Worm (Caenorhabditis elegans) whole organism, mixed stage, embryonic: Measurements from ENCODE around the gene pqbp-1.1.

Source experiments
- blmp-1 ChIP-seq: fragments of 150-350 bp; optimal IDR thresholded peaks from 2 replicates; lab custom pipeline; 2014; ENCODE audit warnings: missing biosample characterization, missing genetic modification characterization
- drap-1 ChIP-seq: fragments of 200-800 bp; sonication (Bioruptor generic); optimal IDR thresholded peaks from 3 replicates; lab custom pipeline; 2018; ENCODE audit warnings: mild to moderate bottlenecking, missing genetic modification characterization, missing compliant biosample characterization
- elt-1 ChIP-seq: sonication (generic microtip); optimal IDR thresholded peaks from 2 replicates; lab custom pipeline; 2017; ENCODE audit warnings: missing genetic modification characterization, mild to moderate bottlenecking, missing compliant biosample characterization, antibody characterized with exemption, moderate library complexity, borderline replicate concordance; ENCODE audit not compliant: insufficient read depth
- elt-3 ChIP-seq: fragments of 150-350 bp; optimal IDR thresholded peaks from 2 replicates; lab custom pipeline; 2014; ENCODE audit warnings: missing biosample characterization, missing genetic modification characterization
- lin-13 ChIP-seq: fragments of 150-350 bp; optimal IDR thresholded peaks from 2 replicates; lab custom pipeline; 2014; ENCODE audit warnings: missing biosample characterization, missing genetic modification characterization
- lsy-2 ChIP-seq: fragments of 150-350 bp; optimal IDR thresholded peaks from 2 replicates; lab custom pipeline; 2014; ENCODE audit warnings: missing biosample characterization, missing genetic modification characterization
- nhr-12 ChIP-seq: fragments of 150-350 bp; optimal IDR thresholded peaks from 2 replicates; lab custom pipeline; 2014; ENCODE audit warnings: missing biosample characterization, missing genetic modification characterization
- nhr-2 ChIP-seq: fragments of 150-350 bp; optimal IDR thresholded peaks from 2 replicates; lab custom pipeline; 2014; ENCODE audit warnings: missing biosample characterization, missing genetic modification characterization
- pha-4 ChIP-seq: fragments of 150-350 bp; optimal IDR thresholded peaks from 2 replicates; lab custom pipeline; 2018; ENCODE audit warnings: missing biosample characterization, missing genetic modification reagents, missing genetic modification characterization
- snpc-4 ChIP-seq: fragments of 150-350 bp; optimal IDR thresholded peaks from 2 replicates; lab custom pipeline; 2014; ENCODE audit warnings: missing biosample characterization, missing genetic modification characterization
- tbx-8 ChIP-seq: fragments of 200-800 bp; sonication (Bioruptor generic); optimal IDR thresholded peaks from 2 replicates; lab custom pipeline; 2018; ENCODE audit warnings: mild to moderate bottlenecking, missing genetic modification characterization, moderate library complexity, missing compliant biosample characterization
- unc-39 ChIP-seq: fragments of 150-350 bp; optimal IDR thresholded peaks from 2 replicates; lab custom pipeline; 2014; ENCODE audit warnings: missing biosample characterization, missing genetic modification characterization
- zip-8 ChIP-seq: fragments of 150-350 bp; optimal IDR thresholded peaks from 2 replicates; lab custom pipeline; 2014; ENCODE audit warnings: missing biosample characterization, missing genetic modification characterization
- ztf-11 ChIP-seq: fragments of 150-350 bp; optimal IDR thresholded peaks from 2 replicates; lab custom pipeline; 2014; ENCODE audit warnings: missing biosample characterization, missing genetic modification characterization

DNA sequence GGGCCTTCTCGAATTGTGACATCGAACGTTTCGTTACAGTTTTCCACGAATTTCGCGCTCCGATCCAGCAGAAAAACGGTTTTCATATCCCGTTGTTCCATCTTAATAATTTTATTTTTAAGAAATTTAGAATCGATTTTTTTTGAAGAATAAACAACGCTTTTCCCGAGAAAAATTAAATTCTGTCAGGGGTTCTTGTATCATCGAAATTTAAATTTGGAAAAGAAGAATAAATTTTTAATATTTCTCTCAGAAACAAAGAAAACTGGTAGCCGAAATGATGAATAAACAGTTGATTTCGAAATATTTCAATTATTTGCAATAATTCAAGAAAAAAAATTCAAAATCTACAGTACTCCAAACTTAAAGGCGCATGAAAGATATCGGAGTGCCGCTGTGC is 24.1 kb downstream of the pqbp-1.1 start, which contains the start of gene ints-13:
- TF ChIP-seq pha-4 (tag; lab: Kevin White, UChicago) (no peak), snpc-4 (tag; lab: Kevin White, UChicago) (no peak), lsy-2 (tag; lab: Kevin White, UChicago) (no peak), nhr-12 (no peak), zip-8 (tag; lab: Kevin White, UChicago) (no peak), unc-39 (tag; lab: Kevin White, UChicago) (no peak), elt-1 (tag; lab: Kevin White, UChicago) (no peak), nhr-2 (tag; lab: Kevin White, UChicago) (no peak), lin-13 (tag; lab: Kevin White, UChicago) (no peak), ztf-11 (tag; lab: Kevin White, UChicago) (no peak), elt-3 (tag; lab: Kevin White, UChicago) (no peak), drap-1 (GFP tag; lab: Kevin White, UChicago) (no peak), blmp-1 (tag; lab: Kevin White, UChicago) (no peak), tbx-8 (GFP tag; lab: Kevin White, UChicago) (no peak)
